Fruit fly (Drosophila melanogaster): Measurements from ENCODE around the gene Cph.

Gene Cph

dm6 chrX:7204183-7204582, 66.7 kb downstream of the Cph start (continued):
- TF ChIP-seq dmrt99B (tag; optimal IDR thresholded peaks at IDR 0.05) = peak; percentile 80
- peak; percentile 75 for TF ChIP-seq CG8924 (tag; optimal IDR thresholded peaks at IDR 0.05)
- TF ChIP-seq bsh (GFP tag; optimal IDR thresholded peaks at IDR 0.05) = peak; percentile 53 to 81
- TF ChIP-seq CG14710 (tag; optimal IDR thresholded peaks at IDR 0.05) = peak; percentile 72
- TF ChIP-seq CG2202 (tag; optimal IDR thresholded peaks at IDR 0.05) = peak; percentile 30
- TF ChIP-seq nmo (GFP tag; optimal IDR thresholded peaks at IDR 0.05) = peak; percentile 85
- TF ChIP-seq CG13775 (GFP tag; optimal IDR thresholded peaks at IDR 0.05) = no peak
- TF ChIP-seq insv (GFP tag; optimal IDR thresholded peaks at IDR 0.05) = no peak
- TF ChIP-seq repo (GFP tag; optimal IDR thresholded peaks at IDR 0.05) = no peak
- TF ChIP-seq CG17361 (GFP tag; IDR thresholded peaks at IDR 0.05) = peak; percentile 87
- TF ChIP-seq CG1529 (GFP tag; optimal IDR thresholded peaks at IDR 0.05) = peak; percentile 18
- peak; percentile 41 for TF ChIP-seq oc (tag; optimal IDR thresholded peaks at IDR 0.05)
- peak in 1 of 2 experiments; percentile 16 for TF ChIP-seq dpn (GFP tag; optimal IDR thresholded peaks at IDR 0.05)
- peak; percentile 83 for TF ChIP-seq CG11504 (tag; optimal IDR thresholded peaks at IDR 0.05)
- peak; percentile 30 for TF ChIP-seq Six4 (GFP tag; optimal IDR thresholded peaks at IDR 0.05)
- TF ChIP-seq Asciz (GFP tag; optimal IDR thresholded peaks at IDR 0.05) = peak; percentile 26
- no peak for TF ChIP-seq BEAF-32 (GFP tag; optimal IDR thresholded peaks at IDR 0.05)
- no peak for TF ChIP-seq lov (optimal IDR thresholded peaks at IDR 0.05)
- no peak for TF ChIP-seq lov (GFP tag; IDR thresholded peaks at IDR 0.05)
- peak; percentile 22; the same call in 1 of the 2 replicates for TF ChIP-seq CG32772 (GFP tag; IDR thresholded peaks at IDR 0.05)
- TF ChIP-seq CG33557 (GFP tag; optimal IDR thresholded peaks at IDR 0.05) = peak; percentile 48
- peak; percentile 59 for TF ChIP-seq CG30403 (GFP tag; optimal IDR thresholded peaks at IDR 0.05)
- peak; percentile 66 for TF ChIP-seq Oli (tag; optimal IDR thresholded peaks at IDR 0.05)
- TF ChIP-seq CG10209 (GFP tag; optimal IDR thresholded peaks at IDR 0.05) = peak; percentile 33
- TF ChIP-seq nom (GFP tag; optimal IDR thresholded peaks at IDR 0.05) = peak; percentile 7
- TF ChIP-seq dysf (GFP tag; IDR thresholded peaks at IDR 0.05) = peak; percentile 60; the same call in 2 of the 3 replicates
- peak; percentile 60 for TF ChIP-seq CG6689 (GFP tag; IDR thresholded peaks at IDR 0.05)
- no peak for TF ChIP-seq CG11093 (GFP tag; IDR thresholded peaks at IDR 0.05)
- peak; percentile 43 for TF ChIP-seq ewg (GFP tag; optimal IDR thresholded peaks at IDR 0.05)
- TF ChIP-seq ttk (GFP tag; IDR thresholded peaks at IDR 0.05) = peak; percentile 50
- 0 out of 2 replicates have a peak, but pooled peaks have one; percentile 13 for TF ChIP-seq CG32532 (GFP tag; IDR thresholded peaks at IDR 0.05)
- peak in 1 of 2 experiments; percentile 71 for TF ChIP-seq Hr51 (GFP tag; optimal IDR thresholded peaks at IDR 0.05)
- peak; percentile 63; the same call in 2 of the 3 replicates for TF ChIP-seq CG11695 (GFP tag; IDR thresholded peaks at IDR 0.05)
- TF ChIP-seq CG18619 (GFP tag; optimal IDR thresholded peaks at IDR 0.05) = peak; percentile 7
- no peak for TF ChIP-seq nerfin-2 (GFP tag; IDR thresholded peaks at IDR 0.05; ENCODE audit: partially characterized antibody)
- no peak for TF ChIP-seq prd (optimal IDR thresholded peaks at IDR 0.05)
- peak; percentile 41; the same call in 1 of the 3 replicates for TF ChIP-seq prd (GFP tag; IDR thresholded peaks at IDR 0.05)
- TF ChIP-seq ind (GFP tag; optimal IDR thresholded peaks at IDR 0.05) = peak; percentile 35
- peak; percentile 30; the same call in 1 of the 2 replicates for TF ChIP-seq Awh (GFP tag; IDR thresholded peaks at IDR 0.05)
- peak; percentile 72 for TF ChIP-seq CG7839 (tag; optimal IDR thresholded peaks at IDR 0.05)

dm6 chrX:7204678-7205077, 67.2 kb downstream of the Cph start:
- 0 out of 2 replicates have a peak, but pooled peaks have one; percentile 8 for TF ChIP-seq Ptx1 (GFP tag; IDR thresholded peaks at IDR 0.05)
- TF ChIP-seq Hand (GFP tag; optimal IDR thresholded peaks at IDR 0.05) = no peak
- TF ChIP-seq CG8765 (GFP tag; IDR thresholded peaks at IDR 0.05) = peak; percentile 15; the same call in 1 of the 2 replicates
- TF ChIP-seq NFAT (GFP tag; IDR thresholded peaks at IDR 0.05) = no peak
- TF ChIP-seq Six4 (GFP tag; optimal IDR thresholded peaks at IDR 0.05) = no peak
- peak; percentile 7 for TF ChIP-seq CG10543 (GFP tag; optimal IDR thresholded peaks at IDR 0.05)
- peak; percentile 42 for TF ChIP-seq cg (GFP tag; optimal IDR thresholded peaks at IDR 0.05)
- TF ChIP-seq CG10321 (GFP tag; IDR thresholded peaks at IDR 0.05) = peak; percentile 83
- TF ChIP-seq lilli (GFP tag; optimal IDR thresholded peaks at IDR 0.05) = no peak
- TF ChIP-seq jing (GFP tag; optimal IDR thresholded peaks at IDR 0.05) = peak; percentile 17
- peak; percentile 81 for TF ChIP-seq crol (GFP tag; IDR thresholded peaks at IDR 0.05)
- peak; percentile 1 for TF ChIP-seq lab (GFP tag; optimal IDR thresholded peaks at IDR 0.05)
- peak; percentile 85 for TF ChIP-seq CG4360 (GFP tag; IDR thresholded peaks at IDR 0.05)
